Worm (Caenorhabditis elegans): Measurements from ENCODE around the gene C44H9.5.
A peak's percentile ranks its signal among the peaks of the same experiment; 100 is the strongest.

The C44H9.5 gene

ce11 chrV:12824777-12825176 is 24.9 kb downstream of the C44H9.5 start, which contains the start of gene ugt-16:
Gene ugt-16, plus strand, starts transcription at chrV:12825024.
- TF ChIP-seq nhr-21 (tag; optimal IDR thresholded peaks at IDR 0.05): no peak
- no peak for TF ChIP-seq blmp-1 (tag; optimal IDR thresholded peaks at IDR 0.05; ENCODE audit: insufficient read depth)
- TF ChIP-seq gmeb-1 (tag; optimal IDR thresholded peaks at IDR 0.05): peak; percentile 5
- TF ChIP-seq fos-1 (tag; optimal IDR thresholded peaks at IDR 0.05): peak; percentile 52
- TF ChIP-seq dmd-4 (tag; optimal IDR thresholded peaks at IDR 0.05): no peak
- TF ChIP-seq sma-9 (GFP tag; optimal IDR thresholded peaks at IDR 0.05): peak; percentile 15
- no peak for TF ChIP-seq sma-9 (tag; optimal IDR thresholded peaks at IDR 0.05)

- TF ChIP-seq nhr-6 (tag; optimal IDR thresholded peaks at IDR 0.05) (no peak), fos-1 (tag; optimal IDR thresholded peaks at IDR 0.05) (peak; percentile 68), lin-39 (tag; optimal IDR thresholded peaks at IDR 0.05) (no peak), elt-3 (tag; optimal IDR thresholded peaks at IDR 0.05) (no peak), snpc-4 (tag; optimal IDR thresholded peaks at IDR 0.05) (no peak), unc-62 (GFP tag; optimal IDR thresholded peaks at IDR 0.05) (no peak), R02D3.7 (tag; optimal IDR thresholded peaks at IDR 0.05) (no peak)
These were observed 27.6 kb downstream of the C44H9.5 start for ce11 chrV:12822065-12822464.

- TF ChIP-seq sma-3 (GFP tag; optimal IDR thresholded peaks at IDR 0.05) (no peak), fos-1 (tag; optimal IDR thresholded peaks at IDR 0.05) (peak; percentile 54), nhr-11 (tag; optimal IDR thresholded peaks at IDR 0.05) (no peak), nhr-12 (tag; optimal IDR thresholded peaks at IDR 0.05) (no peak), nhr-129 (tag; optimal IDR thresholded peaks at IDR 0.05) (peak; percentile 57)
These were observed 29.7 kb downstream of the C44H9.5 start, which contains the start of the genes ZC443.4 and ugt-18 for ce11 chrV:12819792-12820453. Gene ZC443.4, minus strand, starts transcription at chrV:12819886. Gene ugt-18, plus strand, starts transcription at chrV:12820260.

- TF ChIP-seq peb-1 (tag; optimal IDR thresholded peaks at IDR 0.05) (no peak), sma-3 (GFP tag; optimal IDR thresholded peaks at IDR 0.05) (no peak), ceh-16 (tag; optimal IDR thresholded peaks at IDR 0.05) (no peak), lin-11 (tag; optimal IDR thresholded peaks at IDR 0.05) (peak; percentile 80), F13H6.1 (tag; optimal IDR thresholded peaks at IDR 0.05) (peak; percentile 35), gmeb-1 (tag; optimal IDR thresholded peaks at IDR 0.05) (no peak), ztf-1 (GFP tag; conservative IDR thresholded peaks at IDR 0.05) (no peak), ama-1 (optimal IDR thresholded peaks at IDR 0.05) (no peak), unc-62 (GFP tag; optimal IDR thresholded peaks at IDR 0.05) (no peak), alr-1 (tag; optimal IDR thresholded peaks at IDR 0.05) (no peak), egl-27 (tag; optimal IDR thresholded peaks at IDR 0.05) (no peak), snpc-4 (tag; optimal IDR thresholded peaks at IDR 0.05) (peak; percentile 24), nhr-23 (tag; optimal IDR thresholded peaks at IDR 0.05) (no peak), lsy-2 (tag; optimal IDR thresholded peaks at IDR 0.05) (peak in 1 of 2 experiments; percentile 45), ztf-4 (tag; optimal IDR thresholded peaks at IDR 0.05) (no peak), nhr-10 (tag; optimal IDR thresholded peaks at IDR 0.05) (no peak), dmd-4 (tag; optimal IDR thresholded peaks at IDR 0.05) (no peak), nhr-129 (tag; optimal IDR thresholded peaks at IDR 0.05) (peak; percentile 43), mab-5 (tag; optimal IDR thresholded peaks at IDR 0.05) (no peak), zag-1 (tag; optimal IDR thresholded peaks at IDR 0.05) (peak; percentile 27), nhr-6 (tag; optimal IDR thresholded peaks at IDR 0.05) (no peak), crh-2 (tag; optimal IDR thresholded peaks at IDR 0.05) (peak; percentile 35), mbf-1 (tag; optimal IDR thresholded peaks at IDR 0.05) (no peak), sma-9 (GFP tag; optimal IDR thresholded peaks at IDR 0.05) (no peak), sma-9 (tag; optimal IDR thresholded peaks at IDR 0.05) (no peak), nhr-21 (tag; optimal IDR thresholded peaks at IDR 0.05) (no peak), ZK546.5 (tag; optimal IDR thresholded peaks at IDR 0.05) (no peak), mdl-1 (tag; optimal IDR thresholded peaks at IDR 0.05) (peak in 1 of 2 experiments; percentile 7), blmp-1 (tag; optimal IDR thresholded peaks at IDR 0.05; ENCODE audit: insufficient read depth) (no peak), unc-55 (GFP tag; optimal IDR thresholded peaks at IDR 0.05) (peak; percentile 29), C34F6.9 (tag; optimal IDR thresholded peaks at IDR 0.05) (peak; percentile 43), R02D3.7 (tag; optimal IDR thresholded peaks at IDR 0.05) (no peak), lin-13 (GFP tag; optimal IDR thresholded peaks at IDR 0.05) (no peak), nhr-12 (tag; optimal IDR thresholded peaks at IDR 0.05) (no peak), Y55F3AM.14 (GFP tag; optimal IDR thresholded peaks at IDR 0.05) (no peak), ceh-82 (tag; optimal IDR thresholded peaks at IDR 0.05) (no peak), nhr-237 (tag; optimal IDR thresholded peaks at IDR 0.05) (no peak), aly-2 (tag; optimal IDR thresholded peaks at IDR 0.05) (no peak), ztf-11 (tag; optimal IDR thresholded peaks at IDR 0.05) (no peak)
These were observed 30.5 kb downstream of the C44H9.5 start for ce11 chrV:12819155-12819554.
